Worm (Caenorhabditis elegans) whole organism, L2 larva: Measurements from ENCODE around the gene F40G9.6.

Source experiments
- ama-1 ChIP-seq: fragments of 150-350 bp; optimal IDR thresholded peaks from 2 replicates; lab custom pipeline; 2018; ENCODE audit warnings: inconsistent platforms
- elt-3 ChIP-seq: sonication (generic microtip); optimal IDR thresholded peaks from 2 replicates; lab custom pipeline; 2017; ENCODE audit warnings: missing biosample characterization, missing genetic modification characterization
- lsy-2 ChIP-seq, 2 experiments: fragments of 150-350 bp in 1 of 2; sonication (generic microtip) in 1 of 2; optimal IDR thresholded peaks; 2 replicates each; lab custom pipeline; 2014 to 2017; ENCODE audit warnings: missing biosample characterization in 2 of 2, missing genetic modification characterization in 2 of 2
- mab-5 ChIP-seq: fragments of 150-350 bp; optimal IDR thresholded peaks from 2 replicates; lab custom pipeline; 2014; ENCODE audit warnings: missing biosample characterization, missing genetic modification characterization
- mbf-1 ChIP-seq: sonication (generic microtip); optimal IDR thresholded peaks from 2 replicates; lab custom pipeline; 2017; ENCODE audit warnings: missing biosample characterization, missing genetic modification characterization
- nhr-11 ChIP-seq: fragments of 150-350 bp; optimal IDR thresholded peaks from 2 replicates; lab custom pipeline; 2014; ENCODE audit warnings: missing biosample characterization, missing genetic modification characterization
- nhr-12 ChIP-seq: fragments of 150-350 bp; optimal IDR thresholded peaks from 2 replicates; lab custom pipeline; 2014; ENCODE audit warnings: missing biosample characterization, missing genetic modification characterization
- ztf-11 ChIP-seq: sonication (generic microtip); optimal IDR thresholded peaks from 2 replicates; lab custom pipeline; 2017; ENCODE audit warnings: missing biosample characterization, missing genetic modification characterization

ce11 chrIII:207023-207422 is 27.7 kb downstream of the F40G9.6 start, which contains the start of gene W10C4.1:
- TF ChIP-seq elt-3 = no peak
- TF ChIP-seq lsy-2 (tag; optimal IDR thresholded peaks at IDR 0.05; lab: Kevin White, UChicago) = no peak
- no peak for TF ChIP-seq mbf-1 (tag; lab: Kevin White, UChicago)
- no peak for TF ChIP-seq ama-1
- TF ChIP-seq mab-5 = no peak
- no peak for TF ChIP-seq ztf-11 (tag; lab: Kevin White, UChicago)
- TF ChIP-seq nhr-12 (tag; lab: Kevin White, UChicago) = no peak
- TF ChIP-seq nhr-11 = no peak
